Fruit fly (Drosophila melanogaster) whole organism, embryonic: ENCODE results near the gene Oseg2.

Source experiments
- B-H2 ChIP-seq: fragments of 200-800 bp; sonication (Bioruptor generic); optimal IDR thresholded peaks from 2 replicates; lab custom pipeline; 2018; ENCODE audit warnings: missing biosample characterization, mild to moderate bottlenecking, missing genetic modification characterization
- CG10654 ChIP-seq: fragments of 200-800 bp; sonication (Bioruptor generic); optimal IDR thresholded peaks from 2 replicates; lab custom pipeline; 2016; ENCODE audit warnings: missing biosample characterization, missing genetic modification characterization
- CG11398 ChIP-seq: fragments of 200-800 bp; sonication (Bioruptor generic); optimal IDR thresholded peaks from 2 replicates; lab custom pipeline; 2016; ENCODE audit warnings: missing biosample characterization, missing genetic modification characterization
- CG12155 ChIP-seq: fragments of 200-800 bp; sonication (Bioruptor generic); optimal IDR thresholded peaks from 3 replicates; lab custom pipeline; 2016; ENCODE audit warnings: missing biosample characterization, missing genetic modification characterization
- CG13424 ChIP-seq: fragments of 200-800 bp; sonication (Bioruptor generic); optimal IDR thresholded peaks from 2 replicates; lab custom pipeline; 2019; ENCODE audit warnings: missing biosample characterization, mild to moderate bottlenecking, missing genetic modification characterization, moderate library complexity
- CG13624 ChIP-seq: fragments of 200-800 bp; sonication (Bioruptor generic); optimal IDR thresholded peaks from 2 replicates; lab custom pipeline; 2016; ENCODE audit warnings: missing biosample characterization, missing genetic modification characterization
- CG16779 ChIP-seq: fragments of 200-800 bp; sonication (Bioruptor generic); IDR thresholded peaks from 2 replicates; pipeline ENCODE4 v1.3.6; 2022; ENCODE audit warnings: missing biosample characterization, missing genetic modification characterization
- CG18476 ChIP-seq: fragments of 200-800 bp; sonication (Bioruptor generic); optimal IDR thresholded peaks from 2 replicates; lab custom pipeline; 2016; ENCODE audit warnings: missing biosample characterization, mild to moderate bottlenecking, missing genetic modification characterization
- CG2116 ChIP-seq: fragments of 200-800 bp; sonication (Bioruptor generic); optimal IDR thresholded peaks from 3 replicates; lab custom pipeline; 2018; ENCODE audit warnings: missing biosample characterization, mild to moderate bottlenecking, missing genetic modification characterization
- CG31441 ChIP-seq: fragments of 200-800 bp; sonication (Bioruptor generic); IDR thresholded peaks from 2 replicates; pipeline ENCODE4 v1.3.6; 2022; ENCODE audit warnings: missing biosample characterization, missing genetic modification characterization
- CG3847 ChIP-seq: fragments of 200-800 bp; sonication (Bioruptor generic); IDR thresholded peaks from 2 replicates; pipeline ENCODE4 v1.3.6; 2022; ENCODE audit warnings: missing biosample characterization, missing genetic modification characterization
- CG4707 ChIP-seq: fragments of 200-800 bp; sonication (Bioruptor generic); optimal IDR thresholded peaks from 2 replicates; lab custom pipeline; 2018; ENCODE audit warnings: missing biosample characterization, mild to moderate bottlenecking, missing genetic modification characterization, moderate library complexity
- CG4730 ChIP-seq: fragments of 200-800 bp; sonication (Bioruptor generic); IDR thresholded peaks from 2 replicates; pipeline ENCODE4 v1.3.6; 2022; ENCODE audit warnings: missing biosample characterization, missing genetic modification characterization
- CG4820 ChIP-seq: fragments of 200-800 bp; sonication (Bioruptor generic); optimal IDR thresholded peaks from 3 replicates; lab custom pipeline; 2016; ENCODE audit warnings: missing biosample characterization, missing genetic modification characterization
- CG6272 ChIP-seq: fragments of 200-800 bp; sonication (Bioruptor generic); IDR thresholded peaks from 2 replicates; pipeline ENCODE4 v1.3.6; 2022; ENCODE audit warnings: missing biosample characterization, missing genetic modification characterization
- CG6654 ChIP-seq: fragments of 200-800 bp; sonication (Bioruptor generic); optimal IDR thresholded peaks from 2 replicates; lab custom pipeline; 2017; ENCODE audit warnings: missing biosample characterization, mild to moderate bottlenecking, missing genetic modification characterization
- CG6683 ChIP-seq: fragments of 200-800 bp; sonication (Bioruptor generic); optimal IDR thresholded peaks from 2 replicates; lab custom pipeline; 2017; ENCODE audit warnings: missing biosample characterization, mild to moderate bottlenecking, missing genetic modification characterization, missing genetic modification reagents
- CG7987 ChIP-seq: fragments of 200-800 bp; sonication (Bioruptor generic); optimal IDR thresholded peaks from 2 replicates; lab custom pipeline; 2018; ENCODE audit warnings: missing biosample characterization, mild to moderate bottlenecking, missing genetic modification characterization, moderate library complexity
- Camta ChIP-seq: fragments of 200-800 bp; sonication (Bioruptor generic); optimal IDR thresholded peaks from 2 replicates; lab custom pipeline; 2016; ENCODE audit warnings: missing biosample characterization, missing genetic modification characterization
- D ChIP-seq, 2 experiments: fragments of 200-800 bp in 1 of 2; fragments of >200 bp in 1 of 2; sonication (Bioruptor generic) in 1 of 2; optimal IDR thresholded peaks; 2 replicates in 1 of 2; 3 replicates in 1 of 2; lab custom pipeline; 2017; ENCODE audit warnings: mild to moderate bottlenecking in 1 of 2, missing biosample characterization in 1 of 2, missing genetic modification characterization in 1 of 2, missing genetic modification reagents in 1 of 2
- Fer1 ChIP-seq: fragments of 200-800 bp; sonication (Bioruptor generic); optimal IDR thresholded peaks from 2 replicates; lab custom pipeline; 2017; ENCODE audit warnings: missing biosample characterization, mild to moderate bottlenecking, missing genetic modification characterization
- Fer2 ChIP-seq: fragments of 200-800 bp; sonication (Bioruptor generic); optimal IDR thresholded peaks from 2 replicates; lab custom pipeline; 2018; ENCODE audit warnings: missing biosample characterization, mild to moderate bottlenecking, missing genetic modification characterization, moderate library complexity
- H15 ChIP-seq: fragments of 200-800 bp; sonication (Bioruptor generic); IDR thresholded peaks from 3 replicates; pipeline ENCODE4 v1.3.6; 2022; ENCODE audit warnings: missing biosample characterization, missing genetic modification characterization
- HHEX ChIP-seq: fragments of 200-800 bp; sonication (Bioruptor generic); optimal IDR thresholded peaks from 3 replicates; lab custom pipeline; 2017; ENCODE audit warnings: missing biosample characterization, mild to moderate bottlenecking, missing genetic modification characterization, missing genetic modification reagents
- Kr ChIP-seq: fragments of 200-800 bp; sonication (Bioruptor generic); optimal IDR thresholded peaks from 2 replicates; lab custom pipeline; 2017; ENCODE audit warnings: missing biosample characterization, mild to moderate bottlenecking, missing genetic modification characterization
- MTF-1 ChIP-seq: fragments of 200-800 bp; sonication (Bioruptor generic); optimal IDR thresholded peaks from 2 replicates; lab custom pipeline; 2018; ENCODE audit warnings: missing biosample characterization, mild to moderate bottlenecking, missing genetic modification characterization, borderline replicate concordance
- Myb ChIP-seq: fragments of 200-800 bp; sonication (Bioruptor generic); optimal IDR thresholded peaks from 2 replicates; lab custom pipeline; 2016; ENCODE audit warnings: missing biosample characterization, missing genetic modification characterization
- NfI ChIP-seq: fragments of 200-800 bp; sonication (Bioruptor generic); optimal IDR thresholded peaks from 3 replicates; lab custom pipeline; 2018; ENCODE audit warnings: missing biosample characterization, mild to moderate bottlenecking, missing genetic modification characterization, moderate library complexity
- Sox102F ChIP-seq: fragments of 200-800 bp; sonication (Bioruptor generic); optimal IDR thresholded peaks from 2 replicates; lab custom pipeline; 2018; ENCODE audit warnings: missing biosample characterization, mild to moderate bottlenecking, missing genetic modification characterization, moderate library complexity
- Vsx1 ChIP-seq: fragments of 200-800 bp; sonication (Bioruptor generic); optimal IDR thresholded peaks from 2 replicates; lab custom pipeline; 2017; ENCODE audit warnings: missing biosample characterization, mild to moderate bottlenecking, missing genetic modification characterization, missing genetic modification reagents
- aop ChIP-seq: fragments of 200-800 bp; sonication (Bioruptor generic); IDR thresholded peaks from 2 replicates; pipeline ENCODE4 v1.3.6; 2022; ENCODE audit warnings: missing biosample characterization, missing genetic modification characterization
- ara ChIP-seq: fragments of 200-800 bp; sonication (Bioruptor generic); IDR thresholded peaks from 2 replicates; pipeline ENCODE4 v1.3.6; 2022; ENCODE audit warnings: missing biosample characterization, missing genetic modification characterization
- chn ChIP-seq: fragments of 200-800 bp; sonication (Bioruptor generic); optimal IDR thresholded peaks from 2 replicates; lab custom pipeline; 2016; ENCODE audit warnings: missing biosample characterization, missing genetic modification characterization
- da ChIP-seq: fragments of 200-800 bp; sonication (Bioruptor generic); optimal IDR thresholded peaks from 2 replicates; lab custom pipeline; 2016; ENCODE audit warnings: missing biosample characterization, missing genetic modification characterization
- dysf ChIP-seq: fragments of 200-800 bp; sonication (Bioruptor generic); IDR thresholded peaks from 3 replicates; pipeline ENCODE4 v1.3.6; 2022; ENCODE audit warnings: missing biosample characterization, missing genetic modification characterization
- en ChIP-seq: fragments of 200-800 bp; sonication (Bioruptor generic); optimal IDR thresholded peaks from 2 replicates; lab custom pipeline; 2016; ENCODE audit warnings: missing biosample characterization, missing genetic modification characterization
- fd96Cb ChIP-seq: fragments of 200-800 bp; sonication (Bioruptor generic); optimal IDR thresholded peaks from 2 replicates; lab custom pipeline; 2018; ENCODE audit warnings: missing biosample characterization, mild to moderate bottlenecking, missing genetic modification characterization, moderate library complexity
- lbe ChIP-seq: fragments of 200-800 bp; sonication (Bioruptor generic); optimal IDR thresholded peaks from 2 replicates; lab custom pipeline; 2016; ENCODE audit warnings: missing biosample characterization, mild to moderate bottlenecking, missing genetic modification characterization
- nom ChIP-seq: fragments of 200-800 bp; sonication (Bioruptor generic); optimal IDR thresholded peaks from 2 replicates; lab custom pipeline; 2017; ENCODE audit warnings: missing biosample characterization, missing genetic modification characterization, mild to moderate bottlenecking, moderate library complexity, missing genetic modification reagents
- odd ChIP-seq: fragments of 200-800 bp; sonication (Bioruptor generic); optimal IDR thresholded peaks from 2 replicates; lab custom pipeline; 2017; ENCODE audit warnings: missing biosample characterization, mild to moderate bottlenecking, missing genetic modification characterization
- peb ChIP-seq: fragments of 200-800 bp; sonication (Bioruptor generic); IDR thresholded peaks from 2 replicates; pipeline ENCODE4 v1.3.6; 2022; ENCODE audit warnings: missing biosample characterization, missing genetic modification characterization
- prd ChIP-seq, 3 experiments: fragments of >200 bp in 2 of 3; fragments of 200-800 bp in 1 of 3; sonication (Bioruptor generic) in 1 of 3; optimal IDR thresholded peaks in 2 of 3; IDR thresholded peaks in 1 of 3; 2 replicates in 2 of 3; 3 replicates in 1 of 3; pipeline versions ENCODE4 v1.3.6 to Lab custom; 2017 to 2022; ENCODE audit warnings: missing biosample characterization in 1 of 3, missing genetic modification characterization in 1 of 3
- ro ChIP-seq: fragments of 200-800 bp; sonication (Bioruptor generic); IDR thresholded peaks from 2 replicates; pipeline ENCODE4 v1.3.6; 2022; ENCODE audit warnings: missing biosample characterization, missing genetic modification characterization
- sens-2 ChIP-seq: fragments of 200-800 bp; sonication (Bioruptor generic); IDR thresholded peaks from 2 replicates; pipeline ENCODE4 v1.3.6; 2022; ENCODE audit warnings: missing biosample characterization, missing genetic modification characterization
- shn ChIP-seq: fragments of 200-800 bp; sonication (Bioruptor generic); optimal IDR thresholded peaks from 3 replicates; lab custom pipeline; 2016; ENCODE audit warnings: missing biosample characterization, missing genetic modification characterization
- so ChIP-seq: fragments of 200-800 bp; sonication (Bioruptor generic); IDR thresholded peaks from 3 replicates; pipeline ENCODE4 v1.3.6; 2022; ENCODE audit warnings: missing biosample characterization, missing genetic modification characterization
- sob ChIP-seq: fragments of 200-800 bp; sonication (Bioruptor generic); IDR thresholded peaks from 2 replicates; pipeline ENCODE4 v1.3.6; 2022; ENCODE audit warnings: missing biosample characterization, missing genetic modification characterization
- trh ChIP-seq: fragments of 200-800 bp; sonication (Bioruptor generic); optimal IDR thresholded peaks from 2 replicates; lab custom pipeline; 2016; ENCODE audit warnings: missing biosample characterization, missing genetic modification characterization
- tx ChIP-seq: fragments of 200-800 bp; sonication (Bioruptor generic); optimal IDR thresholded peaks from 2 replicates; lab custom pipeline; 2016; ENCODE audit warnings: missing biosample characterization, missing genetic modification characterization
- zen ChIP-seq: fragments of 200-800 bp; sonication (Bioruptor generic); optimal IDR thresholded peaks from 3 replicates; lab custom pipeline; 2018; ENCODE audit warnings: missing biosample characterization, mild to moderate bottlenecking, missing genetic modification characterization, moderate library complexity

Oseg2 gene

dm6 chr3L:2257412-2257862 is 28.0 kb downstream of the Oseg2 start, which contains the start of the genes CG1275 and Elp5 (continued):
- TF ChIP-seq CG3847 (peak; percentile 100), ara (peak; percentile 99), aop (peak; percentile 98), H15 (GFP tag; lab: Robert Waterston, UW) (peak; percentile 99), CG4730 (peak; percentile 99), Vsx1 (GFP tag; lab: Kevin White, UChicago) (peak; percentile 96), MTF-1 (GFP tag; lab: Kevin White, UChicago) (peak; percentile 89), Fer2 (tag; lab: Kevin White, UChicago) (peak; percentile 98), CG2116 (peak; percentile 85), B-H2 (GFP tag; lab: Kevin White, UChicago) (peak; percentile 98), CG31441 (GFP tag; lab: Robert Waterston, UW) (peak; percentile 99), CG13624 (GFP tag; lab: Kevin White, UChicago) (peak; percentile 97), sob (GFP tag; lab: Robert Waterston, UW) (peak; percentile 99), NfI (GFP tag; lab: Kevin White, UChicago) (peak; percentile 99), CG7987 (GFP tag; lab: Kevin White, UChicago) (peak; percentile 89), D (optimal IDR thresholded peaks at IDR 0.05; lab: Kevin White, UChicago) (no peak), D (GFP tag; optimal IDR thresholded peaks at IDR 0.05; lab: Kevin White, UChicago) (peak; percentile 92), en (GFP tag; lab: Kevin White, UChicago) (peak; percentile 93), so (peak; percentile 99), CG6654 (GFP tag; lab: Kevin White, UChicago) (peak; percentile 84), da (peak; percentile 90), shn (GFP tag; lab: Kevin White, UChicago) (peak; percentile 91), zen (peak; percentile 93), odd (GFP tag; lab: Kevin White, UChicago) (peak; percentile 95), Myb (GFP tag; lab: Kevin White, UChicago) (peak; percentile 85), CG12155 (GFP tag; lab: Kevin White, UChicago) (peak; percentile 96), CG4707 (peak; percentile 92), Fer1 (GFP tag; lab: Kevin White, UChicago) (peak; percentile 94), Camta (peak; percentile 95), CG6272 (GFP tag; lab: Robert Waterston, UW) (peak; percentile 99), ro (peak; percentile 98), CG13424 (peak; percentile 99), sens-2 (GFP tag; lab: Robert Waterston, UW) (peak; percentile 99), Sox102F (GFP tag; lab: Kevin White, UChicago) (peak; percentile 99), peb (GFP tag; lab: Robert Waterston, UW) (peak; percentile 99), CG10654 (GFP tag; lab: Kevin White, UChicago) (peak; percentile 93), CG6683 (peak; percentile 90), tx (GFP tag; lab: Kevin White, UChicago) (peak; percentile 96), CG4820 (peak; percentile 94), chn (GFP tag; lab: Kevin White, UChicago) (peak; percentile 98), CG16779 (peak; percentile 99), prd (optimal IDR thresholded peaks at IDR 0.05; lab: Kevin White, UChicago) (no peak), prd (GFP tag; IDR thresholded peaks at IDR 0.05; lab: Robert Waterston, UW) (peak; percentile 100), fd96Cb (tag; lab: Kevin White, UChicago) (peak; percentile 96), HHEX (GFP tag; lab: Kevin White, UChicago) (peak; percentile 98), CG11398 (GFP tag; lab: Kevin White, UChicago) (peak; percentile 92), lbe (GFP tag; lab: Kevin White, UChicago) (peak; percentile 98), Kr (GFP tag; lab: Kevin White, UChicago) (peak; percentile 45), trh (GFP tag; lab: Kevin White, UChicago) (peak; percentile 96), nom (GFP tag; lab: Kevin White, UChicago) (peak; percentile 93), dysf (GFP tag; lab: Robert Waterston, UW) (peak; percentile 100), CG18476 (GFP tag; lab: Kevin White, UChicago) (peak; percentile 95)
